Worm (Caenorhabditis elegans) whole organism, L1 larva: ENCODE results near the gene ttr-24.

Experiments
- aly-2 ChIP-seq: fragments of 150-350 bp; optimal IDR thresholded peaks from 2 replicates; lab custom pipeline; 2014; ENCODE audit warnings: missing biosample characterization, missing genetic modification characterization
- ama-1 ChIP-seq: fragments of 150-350 bp; optimal IDR thresholded peaks from 2 replicates; lab custom pipeline; 2014
- ceh-8 ChIP-seq: fragments of 200-800 bp; sonication (Bioruptor generic); optimal IDR thresholded peaks from 2 replicates; lab custom pipeline; 2018; ENCODE audit warnings: mild to moderate bottlenecking, missing genetic modification characterization, moderate library complexity, missing compliant biosample characterization
- ces-1 ChIP-seq: fragments of 150-350 bp; optimal IDR thresholded peaks from 2 replicates; lab custom pipeline; 2014; ENCODE audit warnings: missing biosample characterization, missing genetic modification reagents, missing genetic modification characterization
- egl-13 ChIP-seq: sonication (generic microtip); optimal IDR thresholded peaks from 2 replicates; lab custom pipeline; 2016; ENCODE audit warnings: missing genotype, missing genetic modification reagents, missing genetic modification characterization, missing compliant biosample characterization
- elt-2 ChIP-seq: sonication (generic microtip); optimal IDR thresholded peaks from 2 replicates; lab custom pipeline; 2016; ENCODE audit warnings: missing genetic modification characterization, mild to moderate bottlenecking, inconsistent platforms, missing compliant biosample characterization, missing genetic modification reagents
- elt-3 ChIP-seq, 6 experiments: fragments of 150-350 bp in 1 of 6; sonication (generic microtip); optimal IDR thresholded peaks; 2 replicates each; lab custom pipeline; 2017 to 2018; ENCODE audit warnings: missing biosample characterization in 6 of 6, missing genetic modification characterization in 6 of 6, inconsistent platforms in 1 of 6
- lin-14 ChIP-seq: fragments of 200-800 bp; sonication (Bioruptor generic); optimal IDR thresholded peaks from 2 replicates; lab custom pipeline; 2018; ENCODE audit warnings: mild to moderate bottlenecking, missing genetic modification characterization, moderate library complexity, missing compliant biosample characterization
- lir-3 ChIP-seq: sonication (generic microtip); optimal IDR thresholded peaks from 2 replicates; lab custom pipeline; 2016; ENCODE audit warnings: mild to moderate bottlenecking, missing genetic modification characterization, moderate library complexity, missing compliant biosample characterization; ENCODE audit not compliant: poor library complexity
- mdl-1 ChIP-seq, 2 experiments: fragments of 150-350 bp; optimal IDR thresholded peaks; 2 replicates each; lab custom pipeline; 2014 to 2017; ENCODE audit warnings: missing biosample characterization in 2 of 2, missing genetic modification characterization in 2 of 2, inconsistent platforms in 1 of 2
- snpc-4 ChIP-seq: fragments of 150-350 bp; optimal IDR thresholded peaks from 2 replicates; lab custom pipeline; 2014; ENCODE audit warnings: missing biosample characterization, missing genetic modification characterization
- unc-130 ChIP-seq: fragments of 150-350 bp; optimal IDR thresholded peaks from 2 replicates; lab custom pipeline; 2017; ENCODE audit warnings: missing biosample characterization, missing genetic modification characterization, inconsistent platforms
- unc-98 ChIP-seq: fragments of 200-800 bp; sonication (Bioruptor generic); IDR thresholded peaks from 2 replicates; pipeline ENCODE4 v1.3.6; 2022; ENCODE audit warnings: missing genetic modification characterization, missing compliant biosample characterization
- ztf-11 ChIP-seq, 2 experiments: sonication (generic microtip); optimal IDR thresholded peaks; 2 replicates each; lab custom pipeline; 2016 to 2017; ENCODE audit warnings: missing genetic modification characterization in 2 of 2, missing biosample characterization in 1 of 2, missing compliant biosample characterization in 1 of 2

- no peak for TF ChIP-seq lin-14 (GFP tag; lab: Kevin White, UChicago)
- no peak for TF ChIP-seq unc-130
- TF ChIP-seq unc-98 (GFP tag; lab: Robert Waterston, UW): no peak
- no peak for TF ChIP-seq aly-2 (tag; lab: Kevin White, UChicago)
- no peak for TF ChIP-seq ztf-11 (tag; optimal IDR thresholded peaks at IDR 0.05; lab: Kevin White, UChicago)
- TF ChIP-seq mdl-1 (tag; optimal IDR thresholded peaks at IDR 0.05; lab: Kevin White, UChicago): no peak
- TF ChIP-seq elt-2 (tag; lab: Kevin White, UChicago): no peak
- no peak for TF ChIP-seq snpc-4 (tag; lab: Kevin White, UChicago)
- no peak for TF ChIP-seq elt-3 (tag; optimal IDR thresholded peaks at IDR 0.05; lab: Kevin White, UChicago)
- TF ChIP-seq ces-1: no peak
- no peak for TF ChIP-seq lir-3 (tag; lab: Kevin White, UChicago)
- no peak for TF ChIP-seq ceh-8 (GFP tag; lab: Kevin White, UChicago)
- TF ChIP-seq ama-1 (lab: Kevin White, UChicago): no peak
- no peak for TF ChIP-seq egl-13
These were observed 32.0 kb downstream of the ttr-24 start, which contains the start of gene hmit-1.2 for ce11 chrV:18524460-18524859.
